Fruit fly (Drosophila melanogaster): ENCODE measurements around the gene RSG7.

- TF ChIP-seq CG17806 (tag; optimal IDR thresholded peaks at IDR 0.05), result peak; percentile 75
- TF ChIP-seq CG32121 (GFP tag; IDR thresholded peaks at IDR 0.05), result peak; percentile 89
- peak; percentile 15 for TF ChIP-seq gl (tag; optimal IDR thresholded peaks at IDR 0.05)
- TF ChIP-seq CG9948 (tag; optimal IDR thresholded peaks at IDR 0.05), result peak; percentile 77
- peak; percentile 83 for TF ChIP-seq CG15710 (tag; optimal IDR thresholded peaks at IDR 0.05)
- peak; percentile 87 for TF ChIP-seq CG12605 (GFP tag; IDR thresholded peaks at IDR 0.05)
- peak; percentile 68 for TF ChIP-seq CG34367 (tag; optimal IDR thresholded peaks at IDR 0.05)
- peak; percentile 70 for TF ChIP-seq CG14655 (GFP tag; optimal IDR thresholded peaks at IDR 0.05)
- no peak for TF ChIP-seq EcR (GFP tag; optimal IDR thresholded peaks at IDR 0.05)
Observed at dm6 chrX:16822080-16822479, 22.2 kb downstream of the RSG7 start.

Measured in whole organism, pupa.